Fruit fly (Drosophila melanogaster) whole organism, prepupa: ENCODE measurements around the gene CG13607.

Source experiments
- CG11294 ChIP-seq: fragments of 200-800 bp; sonication (Bioruptor generic); IDR thresholded peaks from 2 replicates; pipeline ENCODE4 v1.3.6; 2022; ENCODE audit warnings: missing biosample characterization, missing genetic modification characterization
- CG31627 ChIP-seq: fragments of 200-800 bp; sonication (Bioruptor generic); optimal IDR thresholded peaks from 3 replicates; lab custom pipeline; 2016; ENCODE audit warnings: missing biosample characterization, missing genetic modification characterization
- CG6808 ChIP-seq: fragments of 200-800 bp; sonication (Bioruptor generic); optimal IDR thresholded peaks from 3 replicates; lab custom pipeline; 2017; ENCODE audit warnings: missing biosample characterization, missing genetic modification characterization, mild to moderate bottlenecking, moderate library complexity, missing genetic modification reagents
- CG9139 ChIP-seq: fragments of 200-800 bp; sonication (Bioruptor generic); optimal IDR thresholded peaks from 3 replicates; lab custom pipeline; 2017; ENCODE audit warnings: missing biosample characterization, mild to moderate bottlenecking, missing genetic modification characterization
- Hr38 ChIP-seq: sonication (Bioruptor generic); optimal IDR thresholded peaks from 2 replicates; lab custom pipeline; 2016; ENCODE audit warnings: missing biosample characterization, missing genetic modification characterization
- Lpt ChIP-seq: fragments of 200-800 bp; sonication (Bioruptor generic); optimal IDR thresholded peaks from 3 replicates; lab custom pipeline; 2016; ENCODE audit warnings: missing biosample characterization, missing genetic modification characterization
- acj6 ChIP-seq: fragments of 200-800 bp; sonication (Bioruptor generic); optimal IDR thresholded peaks from 3 replicates; lab custom pipeline; 2016; ENCODE audit warnings: missing biosample characterization, missing genetic modification characterization
- fkh ChIP-seq: fragments of 200-800 bp; sonication (Bioruptor generic); optimal IDR thresholded peaks from 3 replicates; lab custom pipeline; 2017; ENCODE audit warnings: missing biosample characterization, mild to moderate bottlenecking, missing genetic modification characterization, moderate library complexity

dm6 chr3R:24108902-24109389 lies 7.2 kb downstream of the CG13607 start, which contains the start of the genes eIF4EHP and CG18428:
- TF ChIP-seq CG31627 (peak; percentile 92), Lpt (GFP tag; lab: Kevin White, UChicago) (peak; percentile 99), CG11294 (GFP tag; lab: Robert Waterston, UW) (no peak), CG6808 (GFP tag; lab: Kevin White, UChicago) (peak; percentile 99), acj6 (GFP tag; lab: Kevin White, UChicago) (peak; percentile 99), CG9139 (GFP tag; lab: Kevin White, UChicago) (peak; percentile 99), Hr38 (peak; percentile 6), fkh (peak; percentile 86)
